Worm (Caenorhabditis elegans) whole organism, L3 larva: Measurements from ENCODE around the gene C10G8.3.

Source experiments
- R02D3.7 ChIP-seq: fragments of 150-350 bp; optimal IDR thresholded peaks from 2 replicates; lab custom pipeline; 2014; ENCODE audit warnings: missing biosample characterization, missing genetic modification characterization
- ama-1 ChIP-seq: fragments of 150-350 bp; optimal IDR thresholded peaks from 2 replicates; lab custom pipeline; 2018
- ceh-16 ChIP-seq: sonication (generic microtip); optimal IDR thresholded peaks from 2 replicates; lab custom pipeline; 2017; ENCODE audit warnings: missing biosample characterization, missing genetic modification characterization
- ceh-82 ChIP-seq: fragments of 150-350 bp; optimal IDR thresholded peaks from 2 replicates; lab custom pipeline; 2014; ENCODE audit warnings: missing biosample characterization, missing genetic modification characterization
- daf-12 ChIP-seq: fragments of 150-350 bp; optimal IDR thresholded peaks from 2 replicates; lab custom pipeline; 2014; ENCODE audit warnings: missing biosample characterization, missing genetic modification reagents, missing genetic modification characterization
- elt-2 ChIP-seq: sonication (generic microtip); optimal IDR thresholded peaks from 2 replicates; lab custom pipeline; 2016; ENCODE audit warnings: missing genetic modification reagents, mild to moderate bottlenecking, missing genetic modification characterization, missing compliant biosample characterization
- elt-3 ChIP-seq, 3 experiments: fragments of 150-350 bp in 1 of 3; sonication (generic microtip) in 2 of 3; optimal IDR thresholded peaks; 2 replicates in 2 of 3; 4 replicates in 1 of 3; lab custom pipeline; 2014 to 2017; ENCODE audit warnings: missing biosample characterization in 3 of 3, missing genetic modification characterization in 3 of 3
- fkh-10 ChIP-seq: sonication (generic microtip); optimal IDR thresholded peaks from 2 replicates; lab custom pipeline; 2017; ENCODE audit warnings: missing biosample characterization, missing genetic modification reagents, missing genetic modification characterization
- jun-1 ChIP-seq: fragments of 150-350 bp; optimal IDR thresholded peaks from 2 replicates; lab custom pipeline; 2014; ENCODE audit warnings: missing biosample characterization, missing genetic modification reagents, missing genetic modification characterization
- lin-15B ChIP-seq: fragments of 150-350 bp; optimal IDR thresholded peaks from 2 replicates; lab custom pipeline; 2014; ENCODE audit warnings: missing biosample characterization, missing genetic modification characterization
- mml-1 ChIP-seq: fragments of 150-350 bp; sonication (generic microtip); optimal IDR thresholded peaks from 3 replicates; lab custom pipeline; 2014; ENCODE audit warnings: missing biosample characterization, missing genetic modification characterization
- nhr-11 ChIP-seq: fragments of 150-350 bp; optimal IDR thresholded peaks from 2 replicates; lab custom pipeline; 2014; ENCODE audit warnings: missing biosample characterization, missing genetic modification characterization
- unc-39 ChIP-seq: sonication (generic microtip); optimal IDR thresholded peaks from 4 replicates; lab custom pipeline; 2017; ENCODE audit warnings: missing biosample characterization, missing genetic modification characterization
- zag-1 ChIP-seq: fragments of 150-350 bp; optimal IDR thresholded peaks from 2 replicates; lab custom pipeline; 2014; ENCODE audit warnings: missing biosample characterization, missing genetic modification characterization

ce11 chrV:5324566-5324965 lies 12.0 kb downstream of the C10G8.3 start, which contains the start of gene ceh-33:
- TF ChIP-seq nhr-11 (tag; lab: Kevin White, UChicago), result no peak
- TF ChIP-seq R02D3.7 (tag; lab: Kevin White, UChicago), result no peak
- TF ChIP-seq daf-12 (tag; lab: Kevin White, UChicago), result no peak
- no peak for TF ChIP-seq fkh-10 (GFP tag; lab: Kevin White, UChicago)
- TF ChIP-seq elt-3 (tag; optimal IDR thresholded peaks at IDR 0.05; lab: Kevin White, UChicago), result no peak
- no peak for TF ChIP-seq ceh-16
- no peak for TF ChIP-seq zag-1 (tag; lab: Kevin White, UChicago)
- no peak for TF ChIP-seq lin-15B
- no peak for TF ChIP-seq mml-1 (tag; lab: Kevin White, UChicago)
- TF ChIP-seq unc-39 (tag; lab: Kevin White, UChicago), result no peak
- TF ChIP-seq ama-1 (lab: Kevin White, UChicago), result no peak
- TF ChIP-seq elt-2 (tag; lab: Kevin White, UChicago), result no peak
- no peak for TF ChIP-seq ceh-82 (tag; lab: Kevin White, UChicago)
- TF ChIP-seq jun-1 (tag; lab: Kevin White, UChicago), result no peak
